Worm (Caenorhabditis elegans) whole organism, L2 larva: ENCODE results near the gene srd-70.

ENCODE experiments used
- C34F6.9 ChIP-seq: fragments of 150-350 bp; optimal IDR thresholded peaks from 2 replicates; lab custom pipeline; 2014; ENCODE audit warnings: missing biosample characterization, missing genetic modification characterization
- R02D3.7 ChIP-seq: fragments of 150-350 bp; optimal IDR thresholded peaks from 2 replicates; lab custom pipeline; 2014; ENCODE audit warnings: missing biosample characterization, missing genetic modification characterization
- nhr-237 ChIP-seq: fragments of 150-350 bp; optimal IDR thresholded peaks from 2 replicates; lab custom pipeline; 2014; ENCODE audit warnings: missing biosample characterization, missing genetic modification characterization
- nhr-25 ChIP-seq: fragments of 150-350 bp; sonication (generic microtip); optimal IDR thresholded peaks from 3 replicates; lab custom pipeline; 2014; ENCODE audit warnings: missing biosample characterization, missing genetic modification characterization
- peb-1 ChIP-seq: fragments of 150-350 bp; optimal IDR thresholded peaks from 2 replicates; lab custom pipeline; 2014; ENCODE audit warnings: missing biosample characterization, missing genetic modification characterization
- sma-9 ChIP-seq, 2 experiments: fragments of 150-350 bp in 1 of 2; sonication (generic microtip) in 1 of 2; optimal IDR thresholded peaks; 2 replicates each; lab custom pipeline; 2014 to 2016; ENCODE audit warnings: missing genetic modification characterization in 2 of 2, mild to moderate bottlenecking in 1 of 2, missing biosample characterization in 1 of 2, missing compliant biosample characterization in 1 of 2, missing genetic modification reagents in 1 of 2, moderate library complexity in 1 of 2
- unc-39 ChIP-seq: fragments of 150-350 bp; optimal IDR thresholded peaks from 2 replicates; lab custom pipeline; 2014; ENCODE audit warnings: missing biosample characterization, missing genetic modification characterization
- unc-62 ChIP-seq: fragments of 150-350 bp; optimal IDR thresholded peaks from 2 replicates; lab custom pipeline; 2014; ENCODE audit warnings: missing biosample characterization, missing genetic modification reagents, missing genetic modification characterization
- ztf-1 ChIP-seq: fragments of 200-800 bp; sonication (Bioruptor generic); conservative IDR thresholded peaks from 2 replicates; pipeline ENCODE4 v1.3.6; 2022; ENCODE audit warnings: missing genetic modification characterization, missing compliant biosample characterization

DNA sequence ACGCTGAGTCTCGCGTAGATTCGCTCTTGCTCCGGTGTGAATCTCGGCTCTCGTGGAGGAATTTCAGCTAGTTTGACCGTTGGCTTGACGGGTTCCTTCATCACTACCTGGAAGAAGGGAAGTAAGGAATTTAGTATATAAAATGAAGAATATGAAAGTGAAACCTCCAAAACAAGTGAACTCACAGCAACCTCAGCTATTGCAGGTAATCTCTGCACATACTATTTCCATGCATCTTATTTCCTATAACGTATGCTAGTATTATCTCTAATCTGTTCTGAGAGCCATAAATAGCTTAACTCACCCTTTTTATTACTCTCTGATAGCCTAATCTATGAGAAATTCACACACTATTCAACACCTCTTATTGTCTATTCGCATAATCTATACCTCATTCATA lies 51.1 kb downstream of the srd-70 start, which contains the start of gene Y38H6C.4:
- TF ChIP-seq R02D3.7 (tag; lab: Kevin White, UChicago): no peak
- no peak for TF ChIP-seq C34F6.9 (tag; lab: Kevin White, UChicago)
- no peak for TF ChIP-seq nhr-25 (tag; lab: Kevin White, UChicago)
- TF ChIP-seq sma-9 (GFP tag; optimal IDR thresholded peaks at IDR 0.05; lab: Kevin White, UChicago): no peak
- no peak for TF ChIP-seq sma-9 (tag; optimal IDR thresholded peaks at IDR 0.05; lab: Kevin White, UChicago)
- no peak for TF ChIP-seq unc-39
- TF ChIP-seq peb-1 (tag; lab: Kevin White, UChicago): no peak
- TF ChIP-seq nhr-237 (tag; lab: Kevin White, UChicago): no peak
- no peak for TF ChIP-seq ztf-1 (GFP tag; lab: Robert Waterston, UW)
- no peak for TF ChIP-seq unc-62 (GFP tag; lab: Kevin White, UChicago)
